Fruit fly (Drosophila melanogaster) whole organism, prepupa: ENCODE measurements around the gene Npc2f.
A peak's percentile ranks its signal among the peaks of the same experiment; 100 is the strongest.

Experiments
- Blimp-1 ChIP-seq: fragments of 200-800 bp; sonication (Bioruptor generic); optimal IDR thresholded peaks from 3 replicates; lab custom pipeline; 2017; ENCODE audit warnings: missing biosample characterization, missing genetic modification characterization, mild to moderate bottlenecking, moderate library complexity, missing genetic modification reagents
- CG10631 ChIP-seq: fragments of 200-800 bp; sonication (Bioruptor generic); optimal IDR thresholded peaks from 2 replicates; lab custom pipeline; 2016; ENCODE audit warnings: missing biosample characterization, missing genetic modification characterization
- CG11294 ChIP-seq: fragments of 200-800 bp; sonication (Bioruptor generic); IDR thresholded peaks from 2 replicates; pipeline ENCODE4 v1.3.6; 2022; ENCODE audit warnings: missing biosample characterization, missing genetic modification characterization
- CG11902 ChIP-seq: fragments of 200-800 bp; sonication (Bioruptor generic); optimal IDR thresholded peaks from 3 replicates; lab custom pipeline; 2016; ENCODE audit warnings: missing biosample characterization, missing genetic modification characterization
- CG15336 ChIP-seq: fragments of 200-800 bp; sonication (Bioruptor generic); IDR thresholded peaks from 2 replicates; pipeline ENCODE4 v1.3.6; 2022; ENCODE audit warnings: missing biosample characterization, missing genetic modification characterization
- CG1621 ChIP-seq: fragments of 200-800 bp; sonication (Bioruptor generic); optimal IDR thresholded peaks from 3 replicates; lab custom pipeline; 2018; ENCODE audit warnings: missing biosample characterization, mild to moderate bottlenecking, missing genetic modification characterization
- CG16779 ChIP-seq: fragments of 200-800 bp; sonication (Bioruptor generic); optimal IDR thresholded peaks from 3 replicates; lab custom pipeline; 2017; ENCODE audit warnings: missing biosample characterization, mild to moderate bottlenecking, missing genetic modification characterization
- CG3032 ChIP-seq: fragments of 200-800 bp; optimal IDR thresholded peaks from 2 replicates; lab custom pipeline; 2019; ENCODE audit warnings: missing biosample characterization, mild to moderate bottlenecking, missing genetic modification characterization, moderate library complexity
- CG31627 ChIP-seq: fragments of 200-800 bp; sonication (Bioruptor generic); optimal IDR thresholded peaks from 3 replicates; lab custom pipeline; 2016; ENCODE audit warnings: missing biosample characterization, missing genetic modification characterization
- CG32006 ChIP-seq: fragments of 200-800 bp; sonication (Bioruptor generic); optimal IDR thresholded peaks from 3 replicates; lab custom pipeline; 2017; ENCODE audit warnings: missing biosample characterization, mild to moderate bottlenecking, missing genetic modification characterization
- CG34406 ChIP-seq: fragments of 200-800 bp; sonication (Bioruptor generic); optimal IDR thresholded peaks from 3 replicates; lab custom pipeline; 2016; ENCODE audit warnings: missing biosample characterization, missing genetic modification characterization
- CG4318 ChIP-seq: fragments of 200-800 bp; sonication (Bioruptor generic); optimal IDR thresholded peaks from 3 replicates; lab custom pipeline; 2017; ENCODE audit warnings: missing biosample characterization, mild to moderate bottlenecking, missing genetic modification characterization
- CG6163 ChIP-seq: fragments of 200-800 bp; sonication (Bioruptor generic); IDR thresholded peaks from 3 replicates; pipeline ENCODE4 v1.3.6; 2022; ENCODE audit warnings: missing biosample characterization, missing genetic modification characterization
- CG6792 ChIP-seq: fragments of 200-800 bp; sonication (Bioruptor generic); optimal IDR thresholded peaks from 3 replicates; lab custom pipeline; 2016; ENCODE audit warnings: missing biosample characterization, missing genetic modification characterization
- CG6808 ChIP-seq: fragments of 200-800 bp; sonication (Bioruptor generic); optimal IDR thresholded peaks from 3 replicates; lab custom pipeline; 2017; ENCODE audit warnings: missing biosample characterization, missing genetic modification characterization, mild to moderate bottlenecking, moderate library complexity, missing genetic modification reagents
- CG6854 ChIP-seq: fragments of 200-800 bp; sonication (Bioruptor generic); optimal IDR thresholded peaks from 2 replicates; lab custom pipeline; 2017; ENCODE audit warnings: missing biosample characterization, mild to moderate bottlenecking, missing genetic modification characterization
- CG7368 ChIP-seq: fragments of 200-800 bp; sonication (Bioruptor generic); optimal IDR thresholded peaks from 3 replicates; lab custom pipeline; 2016; ENCODE audit warnings: missing biosample characterization, missing genetic modification characterization
- CG8119 ChIP-seq: fragments of 200-800 bp; sonication (Bioruptor generic); IDR thresholded peaks from 3 replicates; pipeline ENCODE4 v1.3.6; 2022; ENCODE audit warnings: missing biosample characterization, missing genetic modification characterization
- CG8319 ChIP-seq: fragments of 200-800 bp; sonication (Bioruptor generic); optimal IDR thresholded peaks from 3 replicates; lab custom pipeline; 2016; ENCODE audit warnings: missing biosample characterization, missing genetic modification characterization
- CG8632 ChIP-seq: fragments of 200-800 bp; sonication (Bioruptor generic); optimal IDR thresholded peaks from 3 replicates; lab custom pipeline; 2016; ENCODE audit warnings: missing biosample characterization, missing genetic modification characterization
- CG9139 ChIP-seq: fragments of 200-800 bp; sonication (Bioruptor generic); optimal IDR thresholded peaks from 3 replicates; lab custom pipeline; 2017; ENCODE audit warnings: missing biosample characterization, mild to moderate bottlenecking, missing genetic modification characterization
- Eip75B ChIP-seq: fragments of 200-800 bp; sonication (Bioruptor generic); optimal IDR thresholded peaks from 3 replicates; lab custom pipeline; 2016; ENCODE audit warnings: missing biosample characterization, missing genetic modification characterization
- Eip78C ChIP-seq: fragments of 200-800 bp; sonication (Bioruptor generic); peaks from one replicate; lab custom pipeline; 2016; ENCODE audit warnings: missing biosample characterization, missing genetic modification characterization
- Eip93F ChIP-seq: fragments of 200-800 bp; sonication (Bioruptor generic); optimal IDR thresholded peaks from 2 replicates; lab custom pipeline; 2016; ENCODE audit warnings: missing biosample characterization, mild to moderate bottlenecking, missing genetic modification characterization
- Ets21C ChIP-seq: fragments of 200-800 bp; sonication (Bioruptor generic); optimal IDR thresholded peaks from 3 replicates; lab custom pipeline; 2016; ENCODE audit warnings: missing biosample characterization, missing genetic modification characterization
- Ets96B ChIP-seq: fragments of 200-800 bp; optimal IDR thresholded peaks from 2 replicates; lab custom pipeline; 2019; ENCODE audit warnings: missing biosample characterization, mild to moderate bottlenecking, missing genetic modification characterization, moderate library complexity
- Hr38 ChIP-seq: sonication (Bioruptor generic); optimal IDR thresholded peaks from 2 replicates; lab custom pipeline; 2016; ENCODE audit warnings: missing biosample characterization, missing genetic modification characterization
- Hr39 ChIP-seq: fragments of 200-800 bp; sonication (Bioruptor generic); optimal IDR thresholded peaks from 2 replicates; lab custom pipeline; 2016; ENCODE audit warnings: missing biosample characterization, missing genetic modification characterization
- Lpt ChIP-seq: fragments of 200-800 bp; sonication (Bioruptor generic); optimal IDR thresholded peaks from 3 replicates; lab custom pipeline; 2016; ENCODE audit warnings: missing biosample characterization, missing genetic modification characterization
- Met ChIP-seq: fragments of 200-800 bp; sonication (Bioruptor generic); optimal IDR thresholded peaks from 3 replicates; lab custom pipeline; 2016; ENCODE audit warnings: missing biosample characterization, missing genetic modification characterization
- OdsH ChIP-seq: fragments of 200-800 bp; sonication (Bioruptor generic); optimal IDR thresholded peaks from 3 replicates; lab custom pipeline; 2016; ENCODE audit warnings: missing biosample characterization, missing genetic modification characterization
- Smox ChIP-seq: fragments of 200-800 bp; sonication (Bioruptor generic); optimal IDR thresholded peaks from 3 replicates; lab custom pipeline; 2016; ENCODE audit warnings: missing biosample characterization, missing genetic modification characterization
- achi ChIP-seq: fragments of 200-800 bp; sonication (Bioruptor generic); optimal IDR thresholded peaks from 3 replicates; lab custom pipeline; 2016; ENCODE audit warnings: missing biosample characterization, missing genetic modification characterization
- acj6 ChIP-seq: fragments of 200-800 bp; sonication (Bioruptor generic); optimal IDR thresholded peaks from 3 replicates; lab custom pipeline; 2016; ENCODE audit warnings: missing biosample characterization, missing genetic modification characterization
- dsx ChIP-seq: fragments of 200-800 bp; optimal IDR thresholded peaks from 3 replicates; lab custom pipeline; 2019; ENCODE audit warnings: missing biosample characterization, mild to moderate bottlenecking, missing genetic modification characterization, moderate library complexity; ENCODE audit not compliant: poor library complexity, severe bottlenecking
- esn ChIP-seq: fragments of 200-800 bp; sonication (Bioruptor generic); optimal IDR thresholded peaks from 2 replicates; lab custom pipeline; 2016; ENCODE audit warnings: missing biosample characterization, mild to moderate bottlenecking, missing genetic modification characterization, moderate library complexity
- fd59A ChIP-seq: fragments of 200-800 bp; sonication (Bioruptor generic); optimal IDR thresholded peaks from 2 replicates; lab custom pipeline; 2017; ENCODE audit warnings: missing biosample characterization, mild to moderate bottlenecking, missing genetic modification characterization, missing genetic modification reagents
- fkh ChIP-seq: fragments of 200-800 bp; sonication (Bioruptor generic); optimal IDR thresholded peaks from 3 replicates; lab custom pipeline; 2017; ENCODE audit warnings: missing biosample characterization, mild to moderate bottlenecking, missing genetic modification characterization, moderate library complexity
- lz ChIP-seq: fragments of 200-800 bp; sonication (Bioruptor generic); optimal IDR thresholded peaks from 3 replicates; lab custom pipeline; 2016; ENCODE audit warnings: missing biosample characterization, missing genetic modification characterization
- net ChIP-seq: fragments of 200-800 bp; sonication (Bioruptor generic); optimal IDR thresholded peaks from 3 replicates; lab custom pipeline; 2016; ENCODE audit warnings: missing biosample characterization, missing genetic modification characterization
- salr ChIP-seq, 2 experiments: fragments of 200-800 bp; sonication (Bioruptor generic); optimal IDR thresholded peaks; 3 replicates each; lab custom pipeline; 2016 to 2018; ENCODE audit warnings: missing biosample characterization in 2 of 2, missing genetic modification characterization in 2 of 2, mild to moderate bottlenecking in 1 of 2
- ss ChIP-seq, 2 experiments: fragments of 200-800 bp; sonication (Bioruptor generic); optimal IDR thresholded peaks; 2 replicates in 1 of 2; 3 replicates in 1 of 2; lab custom pipeline; 2017 to 2018; ENCODE audit warnings: mild to moderate bottlenecking in 2 of 2, missing biosample characterization in 2 of 2, missing genetic modification characterization in 2 of 2, moderate library complexity in 1 of 2
- svp ChIP-seq: fragments of 200-800 bp; sonication (Bioruptor generic); peaks from one replicate; lab custom pipeline; 2016; ENCODE audit warnings: missing biosample characterization, missing genetic modification characterization

Npc2f gene

dm6 chr3R:24148838-24149237 lies 11.1 kb downstream of the Npc2f start, which contains the start of gene Slimp (continued):
- TF ChIP-seq CG10631 (GFP tag; lab: Kevin White, UChicago) (peak; percentile 15), Smox (GFP tag; lab: Kevin White, UChicago) (peak; percentile 37), Ets96B (tag; lab: Kevin White, UChicago) (peak; percentile 3), fd59A (GFP tag; lab: Kevin White, UChicago) (no peak), CG15336 (GFP tag; lab: Robert Waterston, UW) (no peak), CG11294 (GFP tag; lab: Robert Waterston, UW) (no peak), OdsH (GFP tag; lab: Kevin White, UChicago) (peak; percentile 33), CG7368 (GFP tag; lab: Kevin White, UChicago) (no peak), CG6808 (GFP tag; lab: Kevin White, UChicago) (no peak)

- TF ChIP-seq Hr38 (GFP tag; lab: Kevin White, UChicago) (no peak), Eip78C (GFP tag; lab: Kevin White, UChicago) (no peak), achi (GFP tag; lab: Kevin White, UChicago) (no peak), Lpt (GFP tag; lab: Kevin White, UChicago) (no peak)
Measured at dm6 chr3R:24150103-24150502, 12.4 kb downstream of the Npc2f start, which contains the start of gene p38c. TSS of gene p38c (minus strand) at chr3R:24150203.

dm6 chr3R:24151924-24152809 lies 14.5 kb downstream of the Npc2f start, which contains the start of the genes p38a and CG6178:
TSS of gene p38a (minus strand) at chr3R:24152321.
TSS of gene CG6178 (plus strand) at chr3R:24152347.
- TF ChIP-seq OdsH (GFP tag; lab: Kevin White, UChicago) (peak; percentile 98), CG16779 (tag; lab: Kevin White, UChicago) (peak; percentile 97), CG11902 (GFP tag; lab: Kevin White, UChicago) (peak; percentile 94), Smox (GFP tag; lab: Kevin White, UChicago) (peak; percentile 82), CG31627 (GFP tag; lab: Kevin White, UChicago) (peak; percentile 83), ss (GFP tag; optimal IDR thresholded peaks at IDR 0.05; lab: Kevin White, UChicago) (peak; percentile 95 to 98), CG6854 (peak; percentile 95), CG9139 (peak; percentile 96), achi (GFP tag; lab: Kevin White, UChicago) (peak; percentile 99), CG3032 (peak; percentile 99), svp (GFP tag; lab: Kevin White, UChicago) (peak; percentile 95), fkh (GFP tag; lab: Kevin White, UChicago) (peak; percentile 86), acj6 (peak; percentile 98), Eip75B (peak; percentile 86), CG8632 (peak; percentile 99), dsx (GFP tag; lab: Kevin White, UChicago) (peak; percentile 98), Hr38 (GFP tag; lab: Kevin White, UChicago) (no peak), esn (peak; percentile 97), Eip93F (GFP tag; lab: Kevin White, UChicago) (peak; percentile 81), CG6808 (GFP tag; lab: Kevin White, UChicago) (peak; percentile 95), CG32006 (GFP tag; lab: Kevin White, UChicago) (peak; percentile 100), CG11294 (GFP tag; lab: Robert Waterston, UW) (peak; percentile 98), Blimp-1 (GFP tag; lab: Kevin White, UChicago) (peak; percentile 95), CG8319 (GFP tag; lab: Kevin White, UChicago) (peak; percentile 88), CG34406 (GFP tag; lab: Kevin White, UChicago) (peak; percentile 99), net (GFP tag; lab: Kevin White, UChicago) (peak; percentile 91), CG7368 (GFP tag; lab: Kevin White, UChicago) (peak; percentile 95), CG10631 (GFP tag; lab: Kevin White, UChicago) (peak; percentile 99), Ets21C (GFP tag; lab: Kevin White, UChicago) (peak; percentile 72), Eip78C (GFP tag; lab: Kevin White, UChicago) (peak; percentile 97), salr (GFP tag; optimal IDR thresholded peaks at IDR 0.05; lab: Kevin White, UChicago) (peak; percentile 89 to 97), Lpt (GFP tag; lab: Kevin White, UChicago) (peak; percentile 96), lz (GFP tag; lab: Kevin White, UChicago) (peak; percentile 92), CG8119 (GFP tag; lab: Robert Waterston, UW) (peak; percentile 100), CG4318 (GFP tag; lab: Kevin White, UChicago) (peak; percentile 99), CG6792 (GFP tag; lab: Kevin White, UChicago) (peak; percentile 95), CG6163 (GFP tag; lab: Robert Waterston, UW) (peak; percentile 97), Met (GFP tag; lab: Kevin White, UChicago) (peak; percentile 91), Hr39 (GFP tag; lab: Kevin White, UChicago) (peak; percentile 84), CG15336 (GFP tag; lab: Robert Waterston, UW) (peak; percentile 99), CG1621 (tag; lab: Kevin White, UChicago) (peak; percentile 88)
